Fruit fly (Drosophila melanogaster) whole organism, wandering third instar larva: ENCODE data around the gene CG9917.
A peak's percentile ranks its signal among the peaks of the same experiment; 100 is the strongest.

Experiments
- CrebA ChIP-seq: fragments of 200-800 bp; sonication (Bioruptor generic); optimal IDR thresholded peaks from 2 replicates; lab custom pipeline; 2016; ENCODE audit warnings: missing biosample characterization, mild to moderate bottlenecking, missing genetic modification characterization, borderline replicate concordance
- Dfd ChIP-seq: fragments of >200 bp; optimal IDR thresholded peaks from 2 replicates; lab custom pipeline; 2017; ENCODE audit warnings: missing biosample characterization, missing genetic modification characterization
- GATAd ChIP-seq: sonication (Bioruptor generic); optimal IDR thresholded peaks from 2 replicates; lab custom pipeline; 2016; ENCODE audit warnings: missing biosample characterization, missing genetic modification characterization
- HLH106 ChIP-seq: fragments of 200-800 bp; optimal IDR thresholded peaks from 3 replicates; lab custom pipeline; 2019; ENCODE audit warnings: missing biosample characterization, mild to moderate bottlenecking, missing genetic modification characterization, moderate library complexity
- br ChIP-seq: fragments of 200-800 bp; sonication (Bioruptor generic); optimal IDR thresholded peaks from 2 replicates; lab custom pipeline; 2016; ENCODE audit warnings: missing biosample characterization, missing genetic modification characterization
- brk ChIP-seq: fragments of 200-800 bp; sonication (Bioruptor generic); optimal IDR thresholded peaks from 2 replicates; lab custom pipeline; 2016; ENCODE audit warnings: missing biosample characterization, mild to moderate bottlenecking, missing genetic modification characterization
- ey ChIP-seq: fragments of 200-800 bp; sonication (Bioruptor generic); optimal IDR thresholded peaks from 2 replicates; lab custom pipeline; 2016; ENCODE audit warnings: missing biosample characterization, missing genetic modification characterization
- h ChIP-seq: fragments of 200-800 bp; sonication (Bioruptor generic); optimal IDR thresholded peaks from 3 replicates; lab custom pipeline; 2016; ENCODE audit warnings: missing biosample characterization, mild to moderate bottlenecking, missing genetic modification characterization
- lola ChIP-seq: fragments of >200 bp; optimal IDR thresholded peaks from 2 replicates; lab custom pipeline; 2017; ENCODE audit warnings: missing biosample characterization, missing genetic modification characterization
- psq ChIP-seq: fragments of 200-800 bp; sonication (Bioruptor generic); optimal IDR thresholded peaks from 3 replicates; lab custom pipeline; 2017; ENCODE audit warnings: missing biosample characterization, mild to moderate bottlenecking, missing genetic modification characterization, moderate library complexity
- sv ChIP-seq: fragments of 200-800 bp; sonication (Bioruptor generic); optimal IDR thresholded peaks from 3 replicates; lab custom pipeline; 2016; ENCODE audit warnings: missing biosample characterization, missing genetic modification characterization
- usp ChIP-seq: fragments of >200 bp; optimal IDR thresholded peaks from 2 replicates; lab custom pipeline; 2017; ENCODE audit warnings: missing biosample characterization, missing genetic modification characterization

DNA sequence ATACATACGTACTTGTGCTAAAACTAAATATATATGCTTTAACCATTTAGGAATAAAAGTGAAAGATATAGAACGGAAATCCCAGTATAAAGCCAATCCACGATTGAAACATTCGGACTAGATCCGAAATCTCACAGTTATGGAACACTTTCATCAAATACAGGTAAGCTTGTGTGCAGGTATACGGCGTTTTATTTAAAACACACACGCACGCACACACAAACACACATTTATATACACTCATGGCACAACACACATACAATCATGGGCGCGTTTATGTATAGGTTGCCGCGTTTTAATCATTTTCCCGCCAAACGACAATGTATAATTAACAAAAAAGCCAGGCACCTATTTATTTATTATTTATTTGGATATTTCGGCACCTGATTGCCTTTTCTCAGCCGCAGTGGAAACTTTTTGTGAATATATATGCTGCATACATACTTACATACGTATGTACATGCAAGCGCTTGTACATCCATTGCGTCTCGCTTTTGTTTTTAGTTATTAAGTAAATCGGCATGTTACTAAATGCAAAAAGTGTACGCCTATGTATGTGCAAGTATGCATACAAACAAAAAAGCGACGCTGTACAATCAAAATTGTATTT lies 11.3 kb upstream of the CG9917 start:
- TF ChIP-seq CrebA (GFP tag; lab: Kevin White, UChicago) (peak; percentile 27), h (GFP tag; lab: Kevin White, UChicago) (no peak), br (GFP tag; lab: Kevin White, UChicago) (no peak), lola (GFP tag; lab: Kevin White, UChicago) (no peak), HLH106 (no peak), sv (no peak), ey (no peak), psq (no peak), GATAd (GFP tag; lab: Kevin White, UChicago) (no peak), usp (GFP tag; lab: Kevin White, UChicago) (no peak), brk (GFP tag; lab: Kevin White, UChicago) (no peak), Dfd (GFP tag; lab: Kevin White, UChicago) (no peak)
